Worm (Caenorhabditis elegans) whole organism, L1 larva: ENCODE data around the gene pin-2.
A peak's percentile ranks its signal among the peaks of the same experiment; 100 is the strongest.

Experiments
- C16A3.4 ChIP-seq: fragments of 150-350 bp; optimal IDR thresholded peaks from 2 replicates; lab custom pipeline; 2014; ENCODE audit warnings: missing biosample characterization, missing genetic modification characterization
- aha-1 ChIP-seq: fragments of 150-350 bp; optimal IDR thresholded peaks from 2 replicates; lab custom pipeline; 2014; ENCODE audit warnings: missing biosample characterization, missing genetic modification characterization
- aly-2 ChIP-seq: fragments of 150-350 bp; optimal IDR thresholded peaks from 2 replicates; lab custom pipeline; 2014; ENCODE audit warnings: missing biosample characterization, missing genetic modification characterization
- ama-1 ChIP-seq: fragments of 150-350 bp; optimal IDR thresholded peaks from 2 replicates; lab custom pipeline; 2014
- blmp-1 ChIP-seq: fragments of 150-350 bp; optimal IDR thresholded peaks from 2 replicates; lab custom pipeline; 2014; ENCODE audit warnings: missing biosample characterization, missing genetic modification characterization
- ceh-8 ChIP-seq: fragments of 200-800 bp; sonication (Bioruptor generic); optimal IDR thresholded peaks from 2 replicates; lab custom pipeline; 2018; ENCODE audit warnings: mild to moderate bottlenecking, missing genetic modification characterization, moderate library complexity, missing compliant biosample characterization
- ceh-82 ChIP-seq, 3 experiments: fragments of 150-350 bp in 1 of 3; sonication (generic microtip) in 2 of 3; optimal IDR thresholded peaks; 2 replicates each; lab custom pipeline; 2014 to 2017; ENCODE audit warnings: missing biosample characterization in 3 of 3, missing genetic modification characterization in 3 of 3
- ceh-88 ChIP-seq: fragments of 200-800 bp; sonication (Bioruptor generic); IDR thresholded peaks from 2 replicates; pipeline ENCODE4 v1.3.6; 2022; ENCODE audit warnings: missing genetic modification characterization, missing compliant biosample characterization
- ceh-90 ChIP-seq: sonication (generic microtip); optimal IDR thresholded peaks from 2 replicates; lab custom pipeline; 2016; ENCODE audit warnings: missing genetic modification characterization, missing compliant biosample characterization
- ces-1 ChIP-seq: fragments of 150-350 bp; optimal IDR thresholded peaks from 2 replicates; lab custom pipeline; 2014; ENCODE audit warnings: missing biosample characterization, missing genetic modification reagents, missing genetic modification characterization
- dpl-1 ChIP-seq, 3 experiments: fragments of 150-350 bp in 2 of 3; sonication (generic microtip) in 1 of 3; optimal IDR thresholded peaks; 2 replicates each; lab custom pipeline; 2014 to 2017; ENCODE audit warnings: missing biosample characterization in 3 of 3, missing genetic modification characterization in 3 of 3, missing genetic modification reagents in 3 of 3
- dsc-1 ChIP-seq: sonication (generic microtip); optimal IDR thresholded peaks from 2 replicates; lab custom pipeline; 2016; ENCODE audit warnings: mild to moderate bottlenecking, missing genetic modification characterization, missing compliant biosample characterization
- efl-1 ChIP-seq, 4 experiments: fragments of 150-350 bp; optimal IDR thresholded peaks in 3 of 4; peaks in 1 of 4; 1 replicate in 1 of 4; 2 replicates in 3 of 4; lab custom pipeline; 2014; ENCODE audit warnings: missing biosample characterization in 2 of 4, missing genetic modification characterization in 2 of 4, missing genetic modification reagents in 2 of 4
- efl-3 ChIP-seq: fragments of 200-800 bp; sonication (Bioruptor generic); optimal IDR thresholded peaks from 2 replicates; lab custom pipeline; 2018; ENCODE audit warnings: mild to moderate bottlenecking, missing genetic modification characterization, missing compliant biosample characterization
- egl-13 ChIP-seq: sonication (generic microtip); optimal IDR thresholded peaks from 2 replicates; lab custom pipeline; 2016; ENCODE audit warnings: missing genotype, missing genetic modification reagents, missing genetic modification characterization, missing compliant biosample characterization
- egl-27 ChIP-seq, 2 experiments: fragments of 150-350 bp in 1 of 2; sonication (generic microtip); optimal IDR thresholded peaks; 3 replicates each; lab custom pipeline; 2017 to 2018; ENCODE audit warnings: missing biosample characterization in 2 of 2, missing genetic modification characterization in 2 of 2, missing genetic modification reagents in 2 of 2
- elt-2 ChIP-seq: sonication (generic microtip); optimal IDR thresholded peaks from 2 replicates; lab custom pipeline; 2016; ENCODE audit warnings: missing genetic modification characterization, mild to moderate bottlenecking, inconsistent platforms, missing compliant biosample characterization, missing genetic modification reagents
- fkh-4 ChIP-seq: sonication (generic microtip); optimal IDR thresholded peaks from 2 replicates; lab custom pipeline; 2016; ENCODE audit warnings: missing compliant biosample characterization, missing genetic modification characterization, borderline replicate concordance
- fkh-8 ChIP-seq: sonication (generic microtip); optimal IDR thresholded peaks from 2 replicates; lab custom pipeline; 2016; ENCODE audit warnings: mild to moderate bottlenecking, missing genetic modification characterization, missing compliant biosample characterization
- grh-1 ChIP-seq: fragments of 200-800 bp; sonication (Bioruptor generic); IDR thresholded peaks from 2 replicates; pipeline ENCODE4 v1.3.6; 2022; ENCODE audit warnings: missing genetic modification reagents, missing genetic modification characterization, missing compliant biosample characterization
- hlh-17 ChIP-seq: fragments of 200-800 bp; sonication (Bioruptor generic); optimal IDR thresholded peaks from 2 replicates; lab custom pipeline; 2018; ENCODE audit warnings: missing genetic modification characterization, mild to moderate bottlenecking, missing compliant biosample characterization, moderate library complexity, borderline replicate concordance
- hpl-2 ChIP-seq: fragments of 150-350 bp; optimal IDR thresholded peaks from 2 replicates; lab custom pipeline; 2014; ENCODE audit warnings: missing biosample characterization, missing genetic modification reagents, missing genetic modification characterization
- irx-1 ChIP-seq: sonication (generic microtip); optimal IDR thresholded peaks from 2 replicates; lab custom pipeline; 2016; ENCODE audit warnings: missing genetic modification characterization, missing compliant biosample characterization
- jun-1 ChIP-seq: fragments of 150-350 bp; optimal IDR thresholded peaks from 2 replicates; lab custom pipeline; 2014; ENCODE audit warnings: missing biosample characterization, missing genetic modification reagents, missing genetic modification characterization
- lin-14 ChIP-seq: fragments of 200-800 bp; sonication (Bioruptor generic); optimal IDR thresholded peaks from 2 replicates; lab custom pipeline; 2018; ENCODE audit warnings: mild to moderate bottlenecking, missing genetic modification characterization, moderate library complexity, missing compliant biosample characterization
- lin-39 ChIP-seq: fragments of 150-350 bp; optimal IDR thresholded peaks from 2 replicates; lab custom pipeline; 2014; ENCODE audit warnings: missing biosample characterization, missing genetic modification reagents, missing genetic modification characterization
- lir-3 ChIP-seq: sonication (generic microtip); optimal IDR thresholded peaks from 2 replicates; lab custom pipeline; 2016; ENCODE audit warnings: mild to moderate bottlenecking, missing genetic modification characterization, moderate library complexity, missing compliant biosample characterization; ENCODE audit not compliant: poor library complexity
- lsy-2 ChIP-seq, 2 experiments: fragments of 150-350 bp; optimal IDR thresholded peaks; 2 replicates each; lab custom pipeline; 2014; ENCODE audit warnings: missing biosample characterization in 2 of 2, missing genetic modification characterization in 2 of 2
- mab-9 ChIP-seq: fragments of 200-800 bp; sonication (Bioruptor generic); IDR thresholded peaks from 2 replicates; pipeline ENCODE4 v1.3.6; 2022; ENCODE audit warnings: missing genetic modification reagents, missing genetic modification characterization, missing compliant biosample characterization
- mef-2 ChIP-seq: fragments of 150-350 bp; optimal IDR thresholded peaks from 2 replicates; lab custom pipeline; 2014; ENCODE audit warnings: missing biosample characterization, missing genetic modification characterization
- mep-1 ChIP-seq: fragments of 150-350 bp; optimal IDR thresholded peaks from 2 replicates; lab custom pipeline; 2014; ENCODE audit warnings: missing biosample characterization, missing genetic modification characterization
- nhr-11 ChIP-seq: fragments of 150-350 bp; optimal IDR thresholded peaks from 2 replicates; lab custom pipeline; 2014; ENCODE audit warnings: missing biosample characterization, missing genetic modification characterization
- nhr-20 ChIP-seq: sonication (generic microtip); optimal IDR thresholded peaks from 2 replicates; lab custom pipeline; 2016; ENCODE audit warnings: mild to moderate bottlenecking, missing genetic modification characterization, missing compliant biosample characterization
- nhr-28 ChIP-seq: fragments of 150-350 bp; optimal IDR thresholded peaks from 2 replicates; lab custom pipeline; 2014; ENCODE audit warnings: missing biosample characterization, missing genetic modification characterization
- nhr-76 ChIP-seq: sonication (generic microtip); optimal IDR thresholded peaks from 2 replicates; lab custom pipeline; 2017; ENCODE audit warnings: missing biosample characterization, missing genetic modification characterization
- nhr-77 ChIP-seq: fragments of 150-350 bp; optimal IDR thresholded peaks from 2 replicates; lab custom pipeline; 2014; ENCODE audit warnings: missing biosample characterization, missing genetic modification characterization
- nhr-85 ChIP-seq: sonication (generic microtip); peaks from one replicate; lab custom pipeline; 2016; ENCODE audit warnings: missing genetic modification characterization, inconsistent platforms, missing compliant biosample characterization
- pag-3 ChIP-seq: sonication (generic microtip); optimal IDR thresholded peaks from 2 replicates; lab custom pipeline; 2017; ENCODE audit warnings: missing genetic modification characterization, mild to moderate bottlenecking, missing compliant biosample characterization, antibody characterized with exemption, borderline replicate concordance; ENCODE audit not compliant: insufficient read depth
- snu-23 ChIP-seq: sonication (generic microtip); optimal IDR thresholded peaks from 2 replicates; lab custom pipeline; 2016; ENCODE audit warnings: missing genetic modification characterization, missing compliant biosample characterization
- sox-4 ChIP-seq: sonication (generic microtip); optimal IDR thresholded peaks from 2 replicates; lab custom pipeline; 2016; ENCODE audit warnings: missing genetic modification characterization, missing compliant biosample characterization
- sptf-1 ChIP-seq: fragments of 150-350 bp; optimal IDR thresholded peaks from 2 replicates; lab custom pipeline; 2014; ENCODE audit warnings: missing biosample characterization, missing genetic modification characterization
- sup-37 ChIP-seq: fragments of 200-800 bp; sonication (Bioruptor generic); optimal IDR thresholded peaks from 2 replicates; lab custom pipeline; 2018; ENCODE audit warnings: mild to moderate bottlenecking, missing genetic modification characterization, missing compliant biosample characterization
- tbx-2 ChIP-seq: sonication (generic microtip); optimal IDR thresholded peaks from 2 replicates; lab custom pipeline; 2016; ENCODE audit warnings: missing genetic modification characterization, missing compliant biosample characterization
- tlp-1 ChIP-seq: fragments of 150-350 bp; optimal IDR thresholded peaks from 2 replicates; lab custom pipeline; 2014; ENCODE audit warnings: missing biosample characterization, missing genetic modification characterization
- unc-130 ChIP-seq: fragments of 150-350 bp; optimal IDR thresholded peaks from 2 replicates; lab custom pipeline; 2017; ENCODE audit warnings: missing biosample characterization, missing genetic modification characterization, inconsistent platforms
- unc-30 ChIP-seq: sonication (generic microtip); optimal IDR thresholded peaks from 2 replicates; lab custom pipeline; 2017; ENCODE audit warnings: missing biosample characterization, missing genetic modification characterization
- unc-62 ChIP-seq: fragments of 150-350 bp; optimal IDR thresholded peaks from 2 replicates; lab custom pipeline; 2014; ENCODE audit warnings: missing biosample characterization, missing genetic modification reagents, missing genetic modification characterization
- unc-86 ChIP-seq: sonication (generic microtip); optimal IDR thresholded peaks from 2 replicates; lab custom pipeline; 2016; ENCODE audit warnings: missing genetic modification characterization, missing compliant biosample characterization
- unc-98 ChIP-seq: fragments of 200-800 bp; sonication (Bioruptor generic); IDR thresholded peaks from 2 replicates; pipeline ENCODE4 v1.3.6; 2022; ENCODE audit warnings: missing genetic modification characterization, missing compliant biosample characterization
- vab-15 ChIP-seq: sonication (generic microtip); optimal IDR thresholded peaks from 2 replicates; lab custom pipeline; 2017; ENCODE audit warnings: missing genotype, mild to moderate bottlenecking, missing genetic modification characterization, missing compliant biosample characterization
- xbp-1 ChIP-seq: sonication (generic microtip); optimal IDR thresholded peaks from 2 replicates; lab custom pipeline; 2016; ENCODE audit warnings: missing genetic modification characterization, missing compliant biosample characterization
- zag-1 ChIP-seq: fragments of 150-350 bp; optimal IDR thresholded peaks from 2 replicates; lab custom pipeline; 2014; ENCODE audit warnings: missing biosample characterization, missing genetic modification characterization
- zip-4 ChIP-seq: fragments of 200-800 bp; sonication (Bioruptor generic); optimal IDR thresholded peaks from 2 replicates; lab custom pipeline; 2018; ENCODE audit warnings: mild to moderate bottlenecking, missing genetic modification characterization, moderate library complexity, missing compliant biosample characterization
- ztf-11 ChIP-seq, 2 experiments: sonication (generic microtip); optimal IDR thresholded peaks; 2 replicates each; lab custom pipeline; 2016 to 2017; ENCODE audit warnings: missing genetic modification characterization in 2 of 2, missing biosample characterization in 1 of 2, missing compliant biosample characterization in 1 of 2

Gene pin-2

DNA sequence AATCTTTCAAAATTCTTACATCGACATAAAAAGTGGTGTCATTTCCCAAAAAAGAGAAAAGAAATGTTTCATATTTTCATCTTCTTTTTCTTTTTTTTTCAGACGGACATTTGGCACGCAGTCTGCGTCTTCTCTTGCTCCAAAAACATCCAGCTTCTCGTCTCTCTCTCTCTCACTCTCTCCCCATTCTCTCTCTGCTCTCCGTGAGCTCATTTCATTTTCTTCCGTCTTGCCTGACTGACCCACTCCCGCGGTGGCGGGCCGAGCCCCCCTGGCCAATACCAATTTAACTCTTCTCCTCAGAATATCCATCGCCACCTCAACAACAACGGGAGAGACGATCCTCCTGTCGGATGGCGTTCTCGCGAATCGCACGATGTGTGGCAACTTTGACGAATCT, 51.9 kb downstream of the pin-2 start, which contains the start of gene txt-19:
txt-19 (plus strand) TSS at position 304 of the 400 bp plus-strand sequence.
- no peak for TF ChIP-seq xbp-1 (tag; lab: Kevin White, UChicago)
- TF ChIP-seq aly-2 (tag; lab: Kevin White, UChicago): no peak
- TF ChIP-seq hlh-17 (GFP tag; lab: Kevin White, UChicago): no peak
- peak; percentile 6 to 14 for TF ChIP-seq efl-1 (optimal IDR thresholded peaks at IDR 0.05; lab: Kevin White, UChicago)
- TF ChIP-seq efl-1 (GFP tag; optimal IDR thresholded peaks at IDR 0.05 in 1 of 2; lab: Kevin White, UChicago): no peak
- peak in 1 of 3 experiments; percentile 33 for TF ChIP-seq ceh-82 (tag; optimal IDR thresholded peaks at IDR 0.05; lab: Kevin White, UChicago)
- TF ChIP-seq lsy-2 (tag; optimal IDR thresholded peaks at IDR 0.05; lab: Kevin White, UChicago): peak in 1 of 2 experiments; percentile 39
- no peak for TF ChIP-seq ces-1 (GFP tag; lab: Kevin White, UChicago)
- no peak for TF ChIP-seq grh-1 (GFP tag; lab: Robert Waterston, UW)
- no peak for TF ChIP-seq aha-1 (tag; lab: Kevin White, UChicago)
- TF ChIP-seq mef-2: no peak
- TF ChIP-seq snu-23 (GFP tag; lab: Kevin White, UChicago): no peak
- no peak for TF ChIP-seq jun-1 (tag; lab: Kevin White, UChicago)
- TF ChIP-seq tbx-2 (tag; lab: Kevin White, UChicago): peak; percentile 11
- no peak for TF ChIP-seq nhr-20
- peak; percentile 20 for TF ChIP-seq unc-86 (tag; lab: Kevin White, UChicago)
- TF ChIP-seq blmp-1 (tag; lab: Kevin White, UChicago): no peak
- no peak for TF ChIP-seq mab-9 (GFP tag; lab: Robert Waterston, UW)
- TF ChIP-seq ceh-90 (tag; lab: Kevin White, UChicago): no peak
- no peak for TF ChIP-seq lir-3 (tag; lab: Kevin White, UChicago)
- TF ChIP-seq zip-4 (GFP tag; lab: Kevin White, UChicago): no peak
- TF ChIP-seq hpl-2 (GFP tag; lab: Kevin White, UChicago): no peak
- TF ChIP-seq dpl-1 (GFP tag; optimal IDR thresholded peaks at IDR 0.05; lab: Kevin White, UChicago): no peak
- no peak for TF ChIP-seq nhr-76 (tag; lab: Kevin White, UChicago)
- TF ChIP-seq unc-130: no peak
- no peak for TF ChIP-seq irx-1 (tag; lab: Kevin White, UChicago)
- TF ChIP-seq egl-13 (tag; lab: Kevin White, UChicago): no peak
- TF ChIP-seq pag-3 (tag; lab: Kevin White, UChicago): no peak
- TF ChIP-seq elt-2: no peak
- TF ChIP-seq nhr-85 (tag; lab: Kevin White, UChicago): no peak
- no peak for TF ChIP-seq nhr-28 (tag; lab: Kevin White, UChicago)
- no peak for TF ChIP-seq ztf-11 (tag; optimal IDR thresholded peaks at IDR 0.05; lab: Kevin White, UChicago)
- TF ChIP-seq unc-30 (tag; lab: Kevin White, UChicago): no peak
- no peak for TF ChIP-seq ceh-88 (GFP tag; lab: Robert Waterston, UW)
- TF ChIP-seq ceh-8: no peak
- TF ChIP-seq C16A3.4 (tag; lab: Kevin White, UChicago): no peak
- TF ChIP-seq ama-1: no peak
- no peak for TF ChIP-seq unc-62 (GFP tag; lab: Kevin White, UChicago)
- no peak for TF ChIP-seq nhr-77 (tag; lab: Kevin White, UChicago)
- no peak for TF ChIP-seq mep-1
- TF ChIP-seq fkh-4 (tag; lab: Kevin White, UChicago): no peak
- peak; percentile 70 for TF ChIP-seq lin-14 (GFP tag; lab: Kevin White, UChicago)
- TF ChIP-seq lin-39 (tag; lab: Kevin White, UChicago): no peak
- no peak for TF ChIP-seq egl-27 (tag; optimal IDR thresholded peaks at IDR 0.05; lab: Kevin White, UChicago)
- TF ChIP-seq vab-15 (tag; lab: Kevin White, UChicago): no peak
- TF ChIP-seq sox-4 (tag; lab: Kevin White, UChicago): no peak
- no peak for TF ChIP-seq sptf-1 (tag; lab: Kevin White, UChicago)
- no peak for TF ChIP-seq nhr-11
- TF ChIP-seq tlp-1: no peak
- TF ChIP-seq zag-1 (tag; lab: Kevin White, UChicago): no peak
- no peak for TF ChIP-seq efl-3 (GFP tag; lab: Kevin White, UChicago)
- TF ChIP-seq fkh-8 (tag; lab: Kevin White, UChicago): peak; percentile 46
- TF ChIP-seq sup-37: no peak
- TF ChIP-seq unc-98: no peak
- TF ChIP-seq dsc-1 (tag; lab: Kevin White, UChicago): no peak
